Fruit fly (Drosophila melanogaster) whole organism, embryonic: ENCODE data around the gene CG6983.
A peak's percentile ranks its signal among the peaks of the same experiment; 100 is the strongest.

Source experiments
- Abd-B ChIP-seq: fragments of 200-800 bp; sonication (Bioruptor generic); optimal IDR thresholded peaks from 2 replicates; lab custom pipeline; 2018; ENCODE audit warnings: missing biosample characterization, mild to moderate bottlenecking, missing genetic modification characterization, moderate library complexity
- Asciz ChIP-seq: fragments of 200-800 bp; sonication (Bioruptor generic); optimal IDR thresholded peaks from 2 replicates; lab custom pipeline; 2017; ENCODE audit warnings: missing biosample characterization, mild to moderate bottlenecking, missing genetic modification characterization, missing genetic modification reagents
- Bdp1 ChIP-seq: fragments of 200-800 bp; sonication (Bioruptor generic); optimal IDR thresholded peaks from 3 replicates; lab custom pipeline; 2016; ENCODE audit warnings: missing biosample characterization, missing genetic modification characterization
- CG13775 ChIP-seq: fragments of 200-800 bp; sonication (Bioruptor generic); optimal IDR thresholded peaks from 3 replicates; lab custom pipeline; 2017; ENCODE audit warnings: missing biosample characterization, mild to moderate bottlenecking, missing genetic modification characterization
- CG13894 ChIP-seq: fragments of 200-800 bp; sonication (Bioruptor generic); optimal IDR thresholded peaks from 3 replicates; lab custom pipeline; 2018; ENCODE audit warnings: missing biosample characterization, mild to moderate bottlenecking, missing genetic modification characterization, moderate library complexity
- CG15269 ChIP-seq: fragments of 200-800 bp; sonication (Bioruptor generic); optimal IDR thresholded peaks from 2 replicates; lab custom pipeline; 2018; ENCODE audit warnings: missing biosample characterization, mild to moderate bottlenecking, missing genetic modification characterization, moderate library complexity
- CG1529 ChIP-seq: fragments of 200-800 bp; sonication (Bioruptor generic); optimal IDR thresholded peaks from 3 replicates; lab custom pipeline; 2018; ENCODE audit warnings: missing biosample characterization, missing genetic modification characterization
- CG15479 ChIP-seq: fragments of 200-800 bp; sonication (Bioruptor generic); optimal IDR thresholded peaks from 3 replicates; lab custom pipeline; 2019; ENCODE audit warnings: missing biosample characterization, mild to moderate bottlenecking, missing genetic modification characterization, moderate library complexity
- CG16779 ChIP-seq: fragments of 200-800 bp; sonication (Bioruptor generic); IDR thresholded peaks from 2 replicates; pipeline ENCODE4 v1.3.6; 2022; ENCODE audit warnings: missing biosample characterization, missing genetic modification characterization
- CG17361 ChIP-seq: fragments of 200-800 bp; sonication (Bioruptor generic); IDR thresholded peaks from 3 replicates; pipeline ENCODE4 v1.3.6; 2022; ENCODE audit warnings: missing biosample characterization, missing genetic modification characterization
- CG18011 ChIP-seq: fragments of 200-800 bp; sonication (Bioruptor generic); optimal IDR thresholded peaks from 2 replicates; lab custom pipeline; 2017; ENCODE audit warnings: missing biosample characterization, missing genetic modification characterization, mild to moderate bottlenecking, moderate library complexity, missing genotype
- CG2889 ChIP-seq: fragments of 200-800 bp; sonication (Bioruptor generic); IDR thresholded peaks from 3 replicates; pipeline ENCODE4 v1.3.6; 2022; ENCODE audit warnings: missing biosample characterization, missing genetic modification characterization
- CG31224 ChIP-seq: fragments of 200-800 bp; sonication (Bioruptor generic); IDR thresholded peaks from 2 replicates; pipeline ENCODE4 v1.3.6; 2022; ENCODE audit warnings: missing biosample characterization, missing genetic modification characterization
- CG3847 ChIP-seq: fragments of 200-800 bp; sonication (Bioruptor generic); IDR thresholded peaks from 2 replicates; pipeline ENCODE4 v1.3.6; 2022; ENCODE audit warnings: missing biosample characterization, missing genetic modification characterization
- CG3995 ChIP-seq: fragments of 200-800 bp; sonication (Bioruptor generic); optimal IDR thresholded peaks from 3 replicates; lab custom pipeline; 2016; ENCODE audit warnings: missing biosample characterization, missing genetic modification characterization
- CG43689 ChIP-seq: fragments of 200-800 bp; sonication (Bioruptor generic); IDR thresholded peaks from 2 replicates; pipeline ENCODE4 v1.3.6; 2022; ENCODE audit warnings: missing biosample characterization, missing genetic modification characterization
- CG5245 ChIP-seq: fragments of 200-800 bp; sonication (Bioruptor generic); optimal IDR thresholded peaks from 3 replicates; lab custom pipeline; 2016; ENCODE audit warnings: missing biosample characterization, missing genetic modification characterization
- CG7987 ChIP-seq: fragments of 200-800 bp; sonication (Bioruptor generic); optimal IDR thresholded peaks from 2 replicates; lab custom pipeline; 2018; ENCODE audit warnings: missing biosample characterization, mild to moderate bottlenecking, missing genetic modification characterization, moderate library complexity
- CG8478 ChIP-seq: fragments of >200 bp; optimal IDR thresholded peaks from 2 replicates; lab custom pipeline; 2018
- CG9876 ChIP-seq: fragments of 200-800 bp; sonication (Bioruptor generic); optimal IDR thresholded peaks from 2 replicates; lab custom pipeline; 2016; ENCODE audit warnings: missing biosample characterization, missing genetic modification characterization
- CTCF ChIP-seq: fragments of 200-800 bp; sonication (Bioruptor generic); optimal IDR thresholded peaks from 2 replicates; lab custom pipeline; 2017; ENCODE audit warnings: missing biosample characterization, mild to moderate bottlenecking, missing genetic modification characterization, moderate library complexity
- Chrac-16 ChIP-seq: fragments of 200-800 bp; sonication (Bioruptor generic); optimal IDR thresholded peaks from 3 replicates; lab custom pipeline; 2016; ENCODE audit warnings: missing biosample characterization, missing genetic modification characterization
- Dll ChIP-seq: fragments of 200-800 bp; sonication (Bioruptor generic); IDR thresholded peaks from 4 replicates; pipeline ENCODE4 v1.3.6; 2022; ENCODE audit warnings: missing biosample characterization, missing genetic modification characterization; ENCODE audit not compliant: partially characterized antibody
- HHEX ChIP-seq: fragments of 200-800 bp; sonication (Bioruptor generic); optimal IDR thresholded peaks from 3 replicates; lab custom pipeline; 2017; ENCODE audit warnings: missing biosample characterization, mild to moderate bottlenecking, missing genetic modification characterization, missing genetic modification reagents
- MESR4 ChIP-seq: fragments of 200-800 bp; sonication (Bioruptor generic); optimal IDR thresholded peaks from 2 replicates; lab custom pipeline; 2018; ENCODE audit warnings: missing biosample characterization, mild to moderate bottlenecking, missing genetic modification characterization, moderate library complexity
- Meics ChIP-seq: fragments of 200-800 bp; sonication (Bioruptor generic); optimal IDR thresholded peaks from 2 replicates; lab custom pipeline; 2017; ENCODE audit warnings: missing biosample characterization, mild to moderate bottlenecking, missing genetic modification characterization
- Neu2 ChIP-seq: fragments of 200-800 bp; sonication (Bioruptor generic); optimal IDR thresholded peaks from 3 replicates; lab custom pipeline; 2016; ENCODE audit warnings: missing biosample characterization, missing genetic modification characterization, borderline replicate concordance
- Scr ChIP-seq: fragments of 200-800 bp; sonication (Bioruptor generic); IDR thresholded peaks from 2 replicates; pipeline ENCODE4 v1.3.6; 2022; ENCODE audit warnings: missing biosample characterization, missing genetic modification characterization; ENCODE audit not compliant: partially characterized antibody
- Sry-β ChIP-seq: fragments of 200-800 bp; sonication (Bioruptor generic); optimal IDR thresholded peaks from 2 replicates; lab custom pipeline; 2018; ENCODE audit warnings: missing biosample characterization, mild to moderate bottlenecking, missing genetic modification characterization, moderate library complexity
- ac ChIP-seq: fragments of 200-800 bp; sonication (Bioruptor generic); optimal IDR thresholded peaks from 3 replicates; lab custom pipeline; 2017; ENCODE audit warnings: missing biosample characterization, mild to moderate bottlenecking, missing genetic modification characterization
- ase ChIP-seq: fragments of 200-800 bp; sonication (Bioruptor generic); IDR thresholded peaks from 3 replicates; pipeline ENCODE4 v1.3.6; 2022; ENCODE audit warnings: missing biosample characterization, missing genetic modification characterization
- bsh ChIP-seq, 2 experiments: fragments of 200-800 bp; sonication (Bioruptor generic); optimal IDR thresholded peaks; 2 replicates each; lab custom pipeline; 2017 to 2018; ENCODE audit warnings: mild to moderate bottlenecking in 2 of 2, missing biosample characterization in 2 of 2, missing genetic modification characterization in 2 of 2, moderate library complexity in 1 of 2
- btn ChIP-seq: fragments of 200-800 bp; sonication (Bioruptor generic); optimal IDR thresholded peaks from 2 replicates; lab custom pipeline; 2016; ENCODE audit warnings: missing biosample characterization, missing genetic modification characterization
- cwo ChIP-seq: fragments of 200-800 bp; sonication (Bioruptor generic); optimal IDR thresholded peaks from 3 replicates; lab custom pipeline; 2017; ENCODE audit warnings: missing biosample characterization, missing genetic modification characterization, mild to moderate bottlenecking, moderate library complexity, missing genetic modification reagents
- dimm ChIP-seq: fragments of 200-800 bp; sonication (Bioruptor generic); IDR thresholded peaks from 2 replicates; pipeline ENCODE4 v1.3.6; 2022; ENCODE audit warnings: missing biosample characterization, missing genetic modification characterization
- dpn ChIP-seq, 2 experiments: fragments of 200-800 bp; sonication (Bioruptor generic); optimal IDR thresholded peaks; 3 replicates each; lab custom pipeline; 2016; ENCODE audit warnings: missing biosample characterization in 2 of 2, missing genetic modification characterization in 2 of 2
- exex ChIP-seq: fragments of 200-800 bp; sonication (Bioruptor generic); optimal IDR thresholded peaks from 4 replicates; lab custom pipeline; 2018; ENCODE audit warnings: missing biosample characterization, mild to moderate bottlenecking, missing genetic modification characterization, moderate library complexity
- gfzf ChIP-seq: fragments of 200-800 bp; sonication (Bioruptor generic); optimal IDR thresholded peaks from 2 replicates; lab custom pipeline; 2016; ENCODE audit warnings: missing biosample characterization, mild to moderate bottlenecking, missing genetic modification characterization, moderate library complexity
- klu ChIP-seq: fragments of 200-800 bp; sonication (Bioruptor generic); IDR thresholded peaks from 2 replicates; pipeline ENCODE4 v1.3.6; 2022; ENCODE audit warnings: missing biosample characterization, missing genetic modification characterization
- lbe ChIP-seq: fragments of 200-800 bp; sonication (Bioruptor generic); optimal IDR thresholded peaks from 2 replicates; lab custom pipeline; 2016; ENCODE audit warnings: missing biosample characterization, mild to moderate bottlenecking, missing genetic modification characterization
- nerfin-1 ChIP-seq: fragments of 200-800 bp; sonication (Bioruptor generic); optimal IDR thresholded peaks from 3 replicates; lab custom pipeline; 2019; ENCODE audit warnings: missing biosample characterization, mild to moderate bottlenecking, missing genetic modification characterization, moderate library complexity
- org-1 ChIP-seq: fragments of 200-800 bp; sonication (Bioruptor generic); optimal IDR thresholded peaks from 2 replicates; lab custom pipeline; 2017; ENCODE audit warnings: missing biosample characterization, missing genetic modification characterization
- pnt ChIP-seq: fragments of 200-800 bp; sonication (Bioruptor generic); optimal IDR thresholded peaks from 3 replicates; lab custom pipeline; 2016; ENCODE audit warnings: missing biosample characterization, missing genetic modification characterization
- ro ChIP-seq: fragments of 200-800 bp; sonication (Bioruptor generic); IDR thresholded peaks from 2 replicates; pipeline ENCODE4 v1.3.6; 2022; ENCODE audit warnings: missing biosample characterization, missing genetic modification characterization
- slp2 ChIP-seq: fragments of 200-800 bp; sonication (Bioruptor generic); optimal IDR thresholded peaks from 2 replicates; lab custom pipeline; 2016; ENCODE audit warnings: missing biosample characterization, missing genetic modification characterization
- stc ChIP-seq: fragments of 200-800 bp; sonication (Bioruptor generic); IDR thresholded peaks from 2 replicates; pipeline ENCODE4 v1.3.6; 2022; ENCODE audit warnings: missing biosample characterization, missing genetic modification characterization
- tup ChIP-seq: fragments of 200-800 bp; sonication (Bioruptor generic); optimal IDR thresholded peaks from 2 replicates; lab custom pipeline; 2016; ENCODE audit warnings: missing biosample characterization, mild to moderate bottlenecking, missing genetic modification characterization, moderate library complexity
- vnd ChIP-seq: fragments of 200-800 bp; sonication (Bioruptor generic); IDR thresholded peaks from 3 replicates; pipeline ENCODE4 v1.3.6; 2022; ENCODE audit warnings: missing biosample characterization, missing genetic modification characterization; ENCODE audit not compliant: partially characterized antibody
- wor ChIP-seq: fragments of 200-800 bp; sonication (Bioruptor generic); IDR thresholded peaks from 2 replicates; pipeline ENCODE4 v1.3.6; 2022; ENCODE audit warnings: missing biosample characterization, missing genetic modification characterization

Gene CG6983

DNA sequence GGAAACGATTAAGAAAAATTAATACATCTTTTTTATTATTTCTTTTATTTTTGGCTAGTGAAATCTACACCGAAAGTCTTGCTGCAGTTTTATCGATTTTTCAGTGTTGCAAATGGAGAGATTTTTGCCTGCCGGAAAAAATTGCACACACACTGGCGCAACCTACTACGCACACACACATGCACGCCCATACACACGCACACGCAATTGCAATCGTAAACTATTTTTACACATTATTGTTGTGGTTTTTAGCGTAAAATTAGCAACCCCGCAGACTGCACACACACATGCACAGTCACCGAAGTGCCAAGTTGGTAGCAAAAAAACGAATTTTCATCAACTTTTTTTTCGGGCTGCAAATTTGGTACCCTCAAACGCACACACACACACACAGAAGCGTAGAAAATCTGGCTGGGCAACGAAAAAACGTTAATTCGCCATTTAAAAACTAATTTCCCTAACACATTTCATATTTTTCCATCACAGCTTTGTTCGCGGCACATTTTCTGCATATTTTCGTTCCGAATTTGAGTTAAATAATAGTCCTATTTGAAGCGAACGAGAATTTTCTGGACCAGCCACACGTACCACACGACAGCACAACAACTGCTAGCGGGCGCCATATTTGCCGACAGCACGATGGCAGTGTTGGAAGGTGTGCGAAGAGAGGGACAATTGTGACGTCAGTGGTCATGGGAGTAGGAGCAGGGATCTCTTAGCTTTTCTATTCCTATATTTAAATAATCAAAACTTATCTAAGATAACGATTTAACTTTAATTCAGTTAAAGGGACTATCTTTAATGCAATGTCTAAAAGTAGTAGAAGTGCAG lies 7.2 kb downstream of the CG6983 start, which contains the start of gene Unr (continued):
- no peak for TF ChIP-seq wor (GFP tag; lab: Robert Waterston, UW)
- TF ChIP-seq Chrac-16: peak; percentile 82
- TF ChIP-seq lbe (GFP tag; lab: Kevin White, UChicago): peak; percentile 64
- peak; percentile 79 for TF ChIP-seq Meics (GFP tag; lab: Kevin White, UChicago)
- TF ChIP-seq CG2889 (GFP tag; lab: Robert Waterston, UW): no peak
- peak; percentile 92 for TF ChIP-seq CG17361 (GFP tag; lab: Robert Waterston, UW)
- TF ChIP-seq ase: peak; percentile 78; the same call in 2 of the 3 replicates
- peak; percentile 34 for TF ChIP-seq exex
- peak; percentile 83 to 86 for TF ChIP-seq dpn (GFP tag; optimal IDR thresholded peaks at IDR 0.05; lab: Kevin White, UChicago)
- TF ChIP-seq MESR4: peak; percentile 85
- no peak for TF ChIP-seq Neu2 (GFP tag; lab: Kevin White, UChicago)
- no peak for TF ChIP-seq Dll (GFP tag; lab: Robert Waterston, UW)
- TF ChIP-seq bsh (GFP tag; optimal IDR thresholded peaks at IDR 0.05; lab: Kevin White, UChicago): peak in 1 of 2 experiments; percentile 77
- TF ChIP-seq CG43689: no peak; the same call in 1 of the 2 replicates
- peak; percentile 60 for TF ChIP-seq Bdp1 (GFP tag; lab: Kevin White, UChicago)
- no peak; the same call in 1 of the 2 replicates for TF ChIP-seq klu (GFP tag; lab: Robert Waterston, UW)
- TF ChIP-seq pnt (GFP tag; lab: Kevin White, UChicago): peak; percentile 69
- peak; percentile 49 for TF ChIP-seq CG3995 (GFP tag; lab: Kevin White, UChicago)
- no peak for TF ChIP-seq gfzf (GFP tag; lab: Kevin White, UChicago)
- peak; percentile 75 for TF ChIP-seq stc
- peak; percentile 73 for TF ChIP-seq CG15479 (GFP tag; lab: Kevin White, UChicago)
- TF ChIP-seq tup (GFP tag; lab: Kevin White, UChicago): peak; percentile 58
- no peak for TF ChIP-seq vnd (GFP tag; lab: Robert Waterston, UW)
- no peak for TF ChIP-seq CG8478
- peak; percentile 66 for TF ChIP-seq CG31224 (GFP tag; lab: Robert Waterston, UW)
- peak; percentile 79 for TF ChIP-seq CG15269 (tag; lab: Kevin White, UChicago)
- peak; percentile 31; the same call in 1 of the 2 replicates for TF ChIP-seq dimm (GFP tag; lab: Robert Waterston, UW)
- no peak for TF ChIP-seq CG13894 (tag; lab: Kevin White, UChicago)
- peak; percentile 24 for TF ChIP-seq CG1529 (GFP tag; lab: Kevin White, UChicago)
- TF ChIP-seq ro: no peak; the same call in 1 of the 2 replicates
- TF ChIP-seq CG9876 (GFP tag; lab: Kevin White, UChicago): peak; percentile 70
- TF ChIP-seq nerfin-1 (tag; lab: Kevin White, UChicago): peak; percentile 40
- TF ChIP-seq cwo: peak; percentile 51
- peak; percentile 39 for TF ChIP-seq org-1 (GFP tag; lab: Kevin White, UChicago)
- no peak for TF ChIP-seq ac (GFP tag; lab: Kevin White, UChicago)
- TF ChIP-seq CG18011: peak; percentile 53
- peak; percentile 76 for TF ChIP-seq slp2 (GFP tag; lab: Kevin White, UChicago)
- peak; percentile 80 for TF ChIP-seq CG3847
- TF ChIP-seq CG16779 (GFP tag; lab: Robert Waterston, UW): peak; percentile 83
- TF ChIP-seq CG7987 (GFP tag; lab: Kevin White, UChicago): peak; percentile 72
- peak; percentile 79 for TF ChIP-seq CG5245 (GFP tag; lab: Kevin White, UChicago)
- peak; percentile 40 for TF ChIP-seq btn (GFP tag; lab: Kevin White, UChicago)
- TF ChIP-seq Asciz: peak; percentile 28
- TF ChIP-seq Scr (GFP tag; lab: Robert Waterston, UW): no peak
- peak; percentile 73 for TF ChIP-seq HHEX (GFP tag; lab: Kevin White, UChicago)
- no peak for TF ChIP-seq CTCF (GFP tag; lab: Kevin White, UChicago)
- peak; percentile 10 for TF ChIP-seq Sry-β (GFP tag; lab: Kevin White, UChicago)
- peak; percentile 67 for TF ChIP-seq CG13775
- TF ChIP-seq Abd-B: peak; percentile 36
